Fruit fly (Drosophila melanogaster) whole organism, embryonic: Measurements from ENCODE around the gene Ypel.

Experiments used
- ATbp ChIP-seq: fragments of 200-800 bp; sonication (Bioruptor generic); optimal IDR thresholded peaks from 2 replicates; lab custom pipeline; 2017; ENCODE audit warnings: missing biosample characterization, mild to moderate bottlenecking, missing genetic modification characterization, missing genetic modification reagents
- Adf1 ChIP-seq: fragments of 200-800 bp; sonication (Bioruptor generic); IDR thresholded peaks from 2 replicates; pipeline ENCODE4 v1.3.6; 2022; ENCODE audit warnings: missing biosample characterization, missing genetic modification characterization
- Aef1 ChIP-seq: fragments of 200-800 bp; sonication (Bioruptor generic); IDR thresholded peaks from 3 replicates; pipeline ENCODE4 v1.3.6; 2022; ENCODE audit warnings: missing biosample characterization, missing genetic modification characterization
- BtbVII ChIP-seq: fragments of 200-800 bp; sonication (Bioruptor generic); optimal IDR thresholded peaks from 3 replicates; lab custom pipeline; 2017; ENCODE audit warnings: missing biosample characterization, mild to moderate bottlenecking, missing genetic modification characterization
- CG11504 ChIP-seq: fragments of 200-800 bp; sonication (Bioruptor generic); optimal IDR thresholded peaks from 3 replicates; lab custom pipeline; 2019; ENCODE audit warnings: missing biosample characterization, mild to moderate bottlenecking, missing genetic modification characterization, moderate library complexity
- CG11695 ChIP-seq: fragments of 200-800 bp; sonication (Bioruptor generic); IDR thresholded peaks from 3 replicates; pipeline ENCODE4 v1.3.6; 2022; ENCODE audit warnings: missing biosample characterization, missing genetic modification characterization
- CG11696 ChIP-seq: fragments of 200-800 bp; sonication (Bioruptor generic); IDR thresholded peaks from 2 replicates; pipeline ENCODE4 v1.3.6; 2022; ENCODE audit warnings: missing biosample characterization, missing genetic modification characterization
- CG13424 ChIP-seq: fragments of 200-800 bp; sonication (Bioruptor generic); optimal IDR thresholded peaks from 2 replicates; lab custom pipeline; 2019; ENCODE audit warnings: missing biosample characterization, mild to moderate bottlenecking, missing genetic modification characterization, moderate library complexity
- CG14667 ChIP-seq: fragments of 200-800 bp; sonication (Bioruptor generic); IDR thresholded peaks from 2 replicates; pipeline ENCODE4 v1.3.6; 2022; ENCODE audit warnings: missing biosample characterization, missing genetic modification characterization
- CG17802 ChIP-seq: fragments of 200-800 bp; sonication (Bioruptor generic); optimal IDR thresholded peaks from 2 replicates; lab custom pipeline; 2018; ENCODE audit warnings: missing biosample characterization, mild to moderate bottlenecking, missing genetic modification characterization, moderate library complexity
- CG1832 ChIP-seq: fragments of 200-800 bp; sonication (Bioruptor generic); optimal IDR thresholded peaks from 2 replicates; lab custom pipeline; 2017; ENCODE audit warnings: missing biosample characterization, mild to moderate bottlenecking, missing genetic modification characterization, inconsistent platforms
- CG30403 ChIP-seq: fragments of 200-800 bp; sonication (Bioruptor generic); optimal IDR thresholded peaks from 3 replicates; lab custom pipeline; 2016; ENCODE audit warnings: missing biosample characterization, missing genetic modification characterization
- CG3065 ChIP-seq: fragments of 200-800 bp; sonication (Bioruptor generic); optimal IDR thresholded peaks from 2 replicates; lab custom pipeline; 2016; ENCODE audit warnings: missing biosample characterization, missing genetic modification characterization
- CG5953 ChIP-seq: fragments of 200-800 bp; sonication (Bioruptor generic); IDR thresholded peaks from 2 replicates; pipeline ENCODE4 v1.3.6; 2022; ENCODE audit warnings: missing biosample characterization, missing genetic modification characterization
- CG6654 ChIP-seq: fragments of 200-800 bp; sonication (Bioruptor generic); optimal IDR thresholded peaks from 2 replicates; lab custom pipeline; 2017; ENCODE audit warnings: missing biosample characterization, mild to moderate bottlenecking, missing genetic modification characterization
- CG6854 ChIP-seq: fragments of 200-800 bp; sonication (Bioruptor generic); optimal IDR thresholded peaks from 3 replicates; lab custom pipeline; 2017; ENCODE audit warnings: missing biosample characterization, mild to moderate bottlenecking, missing genetic modification characterization
- CG7556 ChIP-seq: fragments of 200-800 bp; sonication (Bioruptor generic); optimal IDR thresholded peaks from 2 replicates; lab custom pipeline; 2017; ENCODE audit warnings: missing biosample characterization, mild to moderate bottlenecking, missing genetic modification characterization
- CG7839 ChIP-seq: fragments of 200-800 bp; sonication (Bioruptor generic); optimal IDR thresholded peaks from 3 replicates; lab custom pipeline; 2018; ENCODE audit warnings: missing biosample characterization, mild to moderate bottlenecking, missing genetic modification characterization, moderate library complexity
- CG7963 ChIP-seq: fragments of 200-800 bp; sonication (Bioruptor generic); IDR thresholded peaks from 3 replicates; pipeline ENCODE4 v1.3.6; 2022; ENCODE audit warnings: missing biosample characterization, missing genetic modification characterization; ENCODE audit not compliant: partially characterized antibody
- CG8089 ChIP-seq: fragments of 200-800 bp; sonication (Bioruptor generic); optimal IDR thresholded peaks from 3 replicates; lab custom pipeline; 2016; ENCODE audit warnings: missing biosample characterization, missing genetic modification characterization
- CG8359 ChIP-seq: fragments of 200-800 bp; sonication (Bioruptor generic); optimal IDR thresholded peaks from 2 replicates; lab custom pipeline; 2017; ENCODE audit warnings: missing biosample characterization, mild to moderate bottlenecking, missing genetic modification characterization, borderline replicate concordance
- CG8478 ChIP-seq: fragments of >200 bp; optimal IDR thresholded peaks from 2 replicates; lab custom pipeline; 2018
- CG9797 ChIP-seq: fragments of 200-800 bp; sonication (Bioruptor generic); optimal IDR thresholded peaks from 3 replicates; lab custom pipeline; 2018; ENCODE audit warnings: missing biosample characterization, mild to moderate bottlenecking, missing genetic modification characterization
- Dfd ChIP-seq, 2 experiments: fragments of >200 bp; optimal IDR thresholded peaks; 2 replicates each; lab custom pipeline; 2017; ENCODE audit warnings: missing biosample characterization in 2 of 2, missing genetic modification characterization in 2 of 2
- Dip3 ChIP-seq: fragments of 200-800 bp; sonication (Bioruptor generic); optimal IDR thresholded peaks from 3 replicates; lab custom pipeline; 2016; ENCODE audit warnings: missing biosample characterization, missing genetic modification characterization
- HLH4C ChIP-seq: fragments of 200-800 bp; sonication (Bioruptor generic); IDR thresholded peaks from 3 replicates; pipeline ENCODE4 v1.3.6; 2022; ENCODE audit warnings: missing biosample characterization, missing genetic modification characterization; ENCODE audit not compliant: partially characterized antibody
- Hey ChIP-seq: fragments of 200-800 bp; sonication (Bioruptor generic); optimal IDR thresholded peaks from 3 replicates; lab custom pipeline; 2018; ENCODE audit warnings: missing biosample characterization, mild to moderate bottlenecking, missing genetic modification characterization
- Hsf ChIP-seq: fragments of 200-800 bp; sonication (Bioruptor generic); optimal IDR thresholded peaks from 3 replicates; lab custom pipeline; 2016; ENCODE audit warnings: missing biosample characterization, missing genetic modification characterization
- Lpt ChIP-seq: fragments of >200 bp; optimal IDR thresholded peaks from 2 replicates; lab custom pipeline; 2018; ENCODE audit warnings: missing biosample characterization, missing genetic modification characterization
- MESR4 ChIP-seq: fragments of 200-800 bp; sonication (Bioruptor generic); optimal IDR thresholded peaks from 2 replicates; lab custom pipeline; 2018; ENCODE audit warnings: missing biosample characterization, mild to moderate bottlenecking, missing genetic modification characterization, moderate library complexity
- NK7.1 ChIP-seq: fragments of 200-800 bp; sonication (Bioruptor generic); optimal IDR thresholded peaks from 3 replicates; lab custom pipeline; 2016; ENCODE audit warnings: missing biosample characterization, missing genetic modification characterization
- Opbp ChIP-seq: fragments of 200-800 bp; sonication (Bioruptor generic); IDR thresholded peaks from 3 replicates; pipeline ENCODE4 v1.3.6; 2022; ENCODE audit warnings: missing biosample characterization, missing genetic modification characterization; ENCODE audit not compliant: partially characterized antibody
- Ssrp ChIP-seq: fragments of 200-800 bp; sonication (Bioruptor generic); optimal IDR thresholded peaks from 2 replicates; lab custom pipeline; 2018; ENCODE audit warnings: missing biosample characterization, mild to moderate bottlenecking, missing genetic modification characterization, moderate library complexity
- bowl ChIP-seq: fragments of 200-800 bp; sonication (Bioruptor generic); IDR thresholded peaks from 2 replicates; pipeline ENCODE4 v1.3.6; 2022; ENCODE audit warnings: missing biosample characterization, missing genetic modification characterization
- bsh ChIP-seq, 2 experiments: fragments of 200-800 bp; sonication (Bioruptor generic); optimal IDR thresholded peaks; 2 replicates each; lab custom pipeline; 2017 to 2018; ENCODE audit warnings: mild to moderate bottlenecking in 2 of 2, missing biosample characterization in 2 of 2, missing genetic modification characterization in 2 of 2, moderate library complexity in 1 of 2
- cato ChIP-seq: fragments of 200-800 bp; sonication (Bioruptor generic); optimal IDR thresholded peaks from 2 replicates; lab custom pipeline; 2016; ENCODE audit warnings: missing biosample characterization, missing genetic modification characterization, borderline replicate concordance
- cg ChIP-seq: fragments of 200-800 bp; sonication (Bioruptor generic); optimal IDR thresholded peaks from 3 replicates; lab custom pipeline; 2019; ENCODE audit warnings: missing biosample characterization, mild to moderate bottlenecking, missing genetic modification characterization, moderate library complexity
- chinmo ChIP-seq: fragments of 200-800 bp; sonication (Bioruptor generic); IDR thresholded peaks from 4 replicates; pipeline ENCODE4 v1.3.6; 2022; ENCODE audit warnings: missing biosample characterization, missing genetic modification characterization; ENCODE audit not compliant: partially characterized antibody
- dimm ChIP-seq: fragments of 200-800 bp; sonication (Bioruptor generic); IDR thresholded peaks from 2 replicates; pipeline ENCODE4 v1.3.6; 2022; ENCODE audit warnings: missing biosample characterization, missing genetic modification characterization
- disco-r ChIP-seq: fragments of 200-800 bp; sonication (Bioruptor generic); optimal IDR thresholded peaks from 2 replicates; lab custom pipeline; 2016; ENCODE audit warnings: missing biosample characterization, missing genetic modification characterization
- dpn ChIP-seq, 2 experiments: fragments of 200-800 bp; sonication (Bioruptor generic); optimal IDR thresholded peaks; 3 replicates each; lab custom pipeline; 2016; ENCODE audit warnings: missing biosample characterization in 2 of 2, missing genetic modification characterization in 2 of 2
- fd96Cb ChIP-seq: fragments of 200-800 bp; sonication (Bioruptor generic); optimal IDR thresholded peaks from 2 replicates; lab custom pipeline; 2018; ENCODE audit warnings: missing biosample characterization, mild to moderate bottlenecking, missing genetic modification characterization, moderate library complexity
- h ChIP-seq: fragments of >200 bp; optimal IDR thresholded peaks from 2 replicates; lab custom pipeline; 2017
- jigr1 ChIP-seq: fragments of 200-800 bp; sonication (Bioruptor generic); IDR thresholded peaks from 3 replicates; pipeline ENCODE4 v1.3.6; 2022; ENCODE audit warnings: missing biosample characterization, missing genetic modification characterization
- lov ChIP-seq, 2 experiments: fragments of 200-800 bp in 1 of 2; fragments of >200 bp in 1 of 2; sonication (Bioruptor generic) in 1 of 2; IDR thresholded peaks in 1 of 2; optimal IDR thresholded peaks in 1 of 2; 2 replicates in 1 of 2; 3 replicates in 1 of 2; pipeline versions ENCODE4 v1.3.6 to Lab custom; 2017 to 2022; ENCODE audit warnings: missing biosample characterization in 1 of 2, missing genetic modification characterization in 1 of 2
- luna ChIP-seq: fragments of 200-800 bp; sonication (Bioruptor generic); optimal IDR thresholded peaks from 2 replicates; lab custom pipeline; 2016; ENCODE audit warnings: missing biosample characterization, missing genetic modification characterization
- mam ChIP-seq: fragments of 200-800 bp; sonication (Bioruptor generic); optimal IDR thresholded peaks from 3 replicates; lab custom pipeline; 2016; ENCODE audit warnings: missing biosample characterization, missing genetic modification characterization
- nerfin-1 ChIP-seq: fragments of 200-800 bp; sonication (Bioruptor generic); optimal IDR thresholded peaks from 3 replicates; lab custom pipeline; 2019; ENCODE audit warnings: missing biosample characterization, mild to moderate bottlenecking, missing genetic modification characterization, moderate library complexity
- rib ChIP-seq: fragments of 200-800 bp; sonication (Bioruptor generic); IDR thresholded peaks from 2 replicates; pipeline ENCODE4 v1.3.6; 2022; ENCODE audit warnings: missing biosample characterization, missing genetic modification characterization
- seq ChIP-seq: fragments of 200-800 bp; sonication (Bioruptor generic); IDR thresholded peaks from 2 replicates; pipeline ENCODE4 v1.3.6; 2022; ENCODE audit warnings: missing biosample characterization, missing genetic modification characterization
- z ChIP-seq: fragments of 200-800 bp; sonication (Bioruptor generic); IDR thresholded peaks from 3 replicates; pipeline ENCODE4 v1.3.6; 2022; ENCODE audit warnings: missing biosample characterization, missing genetic modification characterization
- zfh1 ChIP-seq: fragments of 200-800 bp; sonication (Bioruptor generic); IDR thresholded peaks from 3 replicates; pipeline ENCODE4 v1.3.6; 2022; ENCODE audit warnings: missing biosample characterization, missing genetic modification characterization

The Ypel gene

DNA sequence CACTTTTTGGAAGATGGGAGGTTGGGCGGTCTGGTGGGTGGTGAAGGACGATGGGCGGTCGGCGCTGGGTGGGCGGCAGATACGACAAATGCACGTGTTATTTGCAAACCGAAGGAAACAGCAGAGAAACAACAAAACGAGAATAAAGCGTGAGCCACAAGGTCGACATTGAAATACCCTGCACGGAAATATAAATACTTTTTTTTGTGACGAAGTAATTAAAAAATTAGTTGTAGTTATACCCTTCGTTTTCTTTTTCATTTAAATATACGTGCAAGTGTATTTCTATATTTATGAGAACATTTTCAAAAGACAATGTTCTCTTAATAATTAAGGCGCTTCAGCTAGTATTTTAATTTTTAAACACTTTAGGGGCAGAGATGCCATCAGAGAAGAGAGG, 38.5 kb upstream of the Ypel start (continued):
- TF ChIP-seq CG7556 (GFP tag; lab: Kevin White, UChicago) (peak; percentile 30), rib (GFP tag; lab: Robert Waterston, UW) (0 out of 2 replicates have a peak, but pooled peaks have one; percentile 8), CG8089 (GFP tag; lab: Kevin White, UChicago) (no peak), cato (GFP tag; lab: Kevin White, UChicago) (no peak), HLH4C (GFP tag; lab: Robert Waterston, UW) (no peak), jigr1 (no peak), CG11695 (GFP tag; lab: Robert Waterston, UW) (no peak), mam (peak; percentile 15), Adf1 (GFP tag; lab: Robert Waterston, UW) (no peak), CG7963 (no peak), CG6854 (GFP tag; lab: Kevin White, UChicago) (no peak), CG17802 (tag; lab: Kevin White, UChicago) (no peak), Dip3 (GFP tag; lab: Kevin White, UChicago) (peak; percentile 15), Hey (tag; lab: Kevin White, UChicago) (no peak), CG9797 (no peak), CG7839 (tag; lab: Kevin White, UChicago) (no peak), CG13424 (tag; lab: Kevin White, UChicago) (peak; percentile 4), ATbp (no peak), CG5953 (GFP tag; lab: Robert Waterston, UW) (no peak), CG14667 (GFP tag; lab: Robert Waterston, UW) (no peak), CG30403 (GFP tag; lab: Kevin White, UChicago) (no peak), NK7.1 (no peak), Lpt (GFP tag; lab: Kevin White, UChicago) (no peak), z (no peak), bsh (GFP tag; optimal IDR thresholded peaks at IDR 0.05; lab: Kevin White, UChicago) (no peak), fd96Cb (tag; lab: Kevin White, UChicago) (no peak), CG11696 (GFP tag; lab: Robert Waterston, UW) (no peak), nerfin-1 (tag; lab: Kevin White, UChicago) (no peak), bowl (no peak), Aef1 (GFP tag; lab: Robert Waterston, UW) (no peak), lov (optimal IDR thresholded peaks at IDR 0.05; lab: Kevin White, UChicago) (no peak), lov (GFP tag; IDR thresholded peaks at IDR 0.05; lab: Robert Waterston, UW) (no peak), Opbp (no peak), MESR4 (no peak), CG8359 (GFP tag; lab: Kevin White, UChicago) (no peak), Ssrp (tag; lab: Kevin White, UChicago) (no peak), luna (no peak), disco-r (GFP tag; lab: Kevin White, UChicago) (no peak), seq (GFP tag; lab: Robert Waterston, UW) (no peak), BtbVII (peak; percentile 8), CG11504 (peak; percentile 19), dimm (no peak), cg (no peak), zfh1 (GFP tag; lab: Robert Waterston, UW) (no peak), chinmo (GFP tag; lab: Robert Waterston, UW) (no peak), Dfd (GFP tag; optimal IDR thresholded peaks at IDR 0.05; lab: Kevin White, UChicago) (no peak), dpn (GFP tag; optimal IDR thresholded peaks at IDR 0.05; lab: Kevin White, UChicago) (peak in 1 of 2 experiments; percentile 2), h (lab: Kevin White, UChicago) (no peak), CG3065 (no peak), CG6654 (GFP tag; lab: Kevin White, UChicago) (no peak), Hsf (GFP tag; lab: Kevin White, UChicago) (no peak), CG1832 (GFP tag; lab: Kevin White, UChicago) (no peak), CG8478 (lab: Kevin White, UChicago) (no peak)
